Worm (Caenorhabditis elegans): ENCODE data around the gene F32D8.12.

F32D8.12 gene

ce11 chrV:10870050-10870449 is 20.8 kb downstream of the F32D8.12 start:
- TF ChIP-seq ztf-11 (tag; optimal IDR thresholded peaks at IDR 0.05), result no peak
- TF ChIP-seq fos-1 (tag; optimal IDR thresholded peaks at IDR 0.05), result peak; percentile 24
- peak; percentile 64 for TF ChIP-seq nhr-129 (tag; optimal IDR thresholded peaks at IDR 0.05)
- peak; percentile 8 for TF ChIP-seq sma-9 (GFP tag; optimal IDR thresholded peaks at IDR 0.05)
- no peak for TF ChIP-seq sma-9 (tag; optimal IDR thresholded peaks at IDR 0.05)
- no peak for TF ChIP-seq lin-39 (tag; optimal IDR thresholded peaks at IDR 0.05)

DNA sequence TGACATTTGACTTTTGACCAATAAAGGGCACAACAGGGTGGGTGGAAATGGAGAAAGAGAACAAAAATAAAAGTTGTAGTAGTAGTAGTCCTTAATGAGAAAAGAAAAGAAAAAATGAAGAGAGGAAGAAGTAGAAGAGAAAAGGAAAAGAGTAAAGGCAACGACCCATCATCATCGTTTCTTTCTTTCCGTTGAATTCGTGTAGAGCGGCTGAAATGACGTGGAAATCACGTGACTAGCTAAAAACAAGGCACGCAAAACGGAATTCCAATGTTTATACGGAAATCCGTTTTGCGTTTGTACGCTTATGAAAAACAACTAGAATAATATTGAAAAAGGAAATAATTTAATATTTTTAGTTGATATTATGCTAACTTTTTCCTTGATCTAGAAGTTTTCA is 23.2 kb downstream of the F32D8.12 start:
- TF ChIP-seq egl-27 (tag; optimal IDR thresholded peaks at IDR 0.05), result no peak
- no peak for TF ChIP-seq ztf-1 (GFP tag; conservative IDR thresholded peaks at IDR 0.05)
- no peak for TF ChIP-seq mab-5 (tag; optimal IDR thresholded peaks at IDR 0.05)
- peak; percentile 35 for TF ChIP-seq nhr-25 (tag; optimal IDR thresholded peaks at IDR 0.05)
- TF ChIP-seq skn-1 (tag; optimal IDR thresholded peaks at IDR 0.05), result no peak
- TF ChIP-seq ztf-11 (tag; optimal IDR thresholded peaks at IDR 0.05), result no peak
- TF ChIP-seq gmeb-1 (tag; optimal IDR thresholded peaks at IDR 0.05), result no peak
- no peak for TF ChIP-seq aly-2 (tag; optimal IDR thresholded peaks at IDR 0.05)
- TF ChIP-seq ZK546.5 (tag; optimal IDR thresholded peaks at IDR 0.05), result no peak
- TF ChIP-seq R02D3.7 (tag; optimal IDR thresholded peaks at IDR 0.05), result no peak
- TF ChIP-seq fos-1 (tag; optimal IDR thresholded peaks at IDR 0.05), result peak; percentile 32
- peak; percentile 45 for TF ChIP-seq nhr-129 (tag; optimal IDR thresholded peaks at IDR 0.05)
- peak; percentile 75 for TF ChIP-seq sma-9 (GFP tag; optimal IDR thresholded peaks at IDR 0.05)
- TF ChIP-seq sma-9 (tag; optimal IDR thresholded peaks at IDR 0.05), result no peak
- peak; percentile 51 for TF ChIP-seq C34F6.9 (tag; optimal IDR thresholded peaks at IDR 0.05)
- TF ChIP-seq unc-55 (GFP tag; optimal IDR thresholded peaks at IDR 0.05), result peak; percentile 19
- peak in 1 of 2 experiments; percentile 48 for TF ChIP-seq lsy-2 (tag; optimal IDR thresholded peaks at IDR 0.05)
- no peak for TF ChIP-seq ceh-82 (tag; optimal IDR thresholded peaks at IDR 0.05)
- TF ChIP-seq nhr-10 (tag; optimal IDR thresholded peaks at IDR 0.05), result no peak
- TF ChIP-seq mbf-1 (tag; optimal IDR thresholded peaks at IDR 0.05), result no peak
- no peak for TF ChIP-seq nhr-11 (tag; optimal IDR thresholded peaks at IDR 0.05)
- no peak for TF ChIP-seq peb-1 (tag; optimal IDR thresholded peaks at IDR 0.05)
- TF ChIP-seq zag-1 (tag; optimal IDR thresholded peaks at IDR 0.05), result no peak
- TF ChIP-seq lin-39 (tag; optimal IDR thresholded peaks at IDR 0.05), result no peak
- TF ChIP-seq lin-13 (GFP tag; optimal IDR thresholded peaks at IDR 0.05), result no peak
- no peak for TF ChIP-seq nhr-23 (tag; optimal IDR thresholded peaks at IDR 0.05)
- peak; percentile 78 for TF ChIP-seq blmp-1 (tag; optimal IDR thresholded peaks at IDR 0.05; ENCODE audit: insufficient read depth)
- TF ChIP-seq ztf-4 (tag; optimal IDR thresholded peaks at IDR 0.05), result peak; percentile 7
- no peak for TF ChIP-seq nhr-237 (tag; optimal IDR thresholded peaks at IDR 0.05)
- TF ChIP-seq nhr-6 (tag; optimal IDR thresholded peaks at IDR 0.05), result no peak
- TF ChIP-seq elt-1 (tag; optimal IDR thresholded peaks at IDR 0.05), result no peak
- peak; percentile 19 to 40 for TF ChIP-seq mdl-1 (tag; optimal IDR thresholded peaks at IDR 0.05)
- TF ChIP-seq snpc-4 (tag; optimal IDR thresholded peaks at IDR 0.05), result no peak
- no peak for TF ChIP-seq ceh-16 (tag; optimal IDR thresholded peaks at IDR 0.05)
- TF ChIP-seq dmd-4 (tag; optimal IDR thresholded peaks at IDR 0.05), result no peak
- TF ChIP-seq unc-39 (tag; optimal IDR thresholded peaks at IDR 0.05), result no peak
- TF ChIP-seq unc-62 (GFP tag; optimal IDR thresholded peaks at IDR 0.05), result no peak
- no peak for TF ChIP-seq nhr-12 (tag; optimal IDR thresholded peaks at IDR 0.05)
- peak; percentile 70 for TF ChIP-seq Y55F3AM.14 (GFP tag; optimal IDR thresholded peaks at IDR 0.05)
- no peak for TF ChIP-seq alr-1 (tag; optimal IDR thresholded peaks at IDR 0.05)
- peak; percentile 0 for TF ChIP-seq sem-4 (tag; optimal IDR thresholded peaks at IDR 0.05)
- TF ChIP-seq F13H6.1 (tag; optimal IDR thresholded peaks at IDR 0.05), result peak; percentile 8
- peak; percentile 92 for TF ChIP-seq crh-2 (tag; optimal IDR thresholded peaks at IDR 0.05)
- peak; percentile 39 for TF ChIP-seq nhr-21 (tag; optimal IDR thresholded peaks at IDR 0.05)
- no peak for TF ChIP-seq nhr-77 (tag; optimal IDR thresholded peaks at IDR 0.05)
- peak; percentile 9 for TF ChIP-seq sma-3 (GFP tag; optimal IDR thresholded peaks at IDR 0.05)
- TF ChIP-seq lin-11 (tag; optimal IDR thresholded peaks at IDR 0.05), result no peak
- TF ChIP-seq elt-3 (tag; optimal IDR thresholded peaks at IDR 0.05), result no peak
- no peak for TF ChIP-seq ama-1 (optimal IDR thresholded peaks at IDR 0.05)
